Worm (Caenorhabditis elegans): ENCODE measurements around the gene F49E11.7.

- no peak for TF ChIP-seq fkh-3 (tag; optimal IDR thresholded peaks at IDR 0.05)
- TF ChIP-seq nhr-179 (tag; optimal IDR thresholded peaks at IDR 0.05), result no peak
- no peak for TF ChIP-seq lsl-1 (GFP tag; optimal IDR thresholded peaks at IDR 0.05)
- TF ChIP-seq ztf-25 (GFP tag; IDR thresholded peaks at IDR 0.05), result no peak
- no peak for TF ChIP-seq dpff-1 (tag; optimal IDR thresholded peaks at IDR 0.05)
- no peak for TF ChIP-seq somi-1 (GFP tag; optimal IDR thresholded peaks at IDR 0.05)
- TF ChIP-seq repo-1 (tag; optimal IDR thresholded peaks at IDR 0.05), result no peak
- no peak for TF ChIP-seq madf-10 (tag; optimal IDR thresholded peaks at IDR 0.05)
- no peak for TF ChIP-seq hmg-20 (GFP tag; IDR thresholded peaks at IDR 0.05)
Observed at ce11 chrIV:13070142-13070541, 17.5 kb downstream of the F49E11.7 start, which contains the start of gene scl-7.

Measured in whole organism, young adult.